Fruit fly (Drosophila melanogaster): Measurements from ENCODE around the gene COX5BL.

COX5BL gene

dm6 chr2L:6566020-6566687, 6.9 kb downstream of the COX5BL start, which contains the start of gene CG13766 (continued):
- no peak for TF ChIP-seq prd (optimal IDR thresholded peaks at IDR 0.05)
- TF ChIP-seq prd (GFP tag; IDR thresholded peaks at IDR 0.05), result no peak
- TF ChIP-seq vvl (GFP tag; IDR thresholded peaks at IDR 0.05), result no peak
- no peak for TF ChIP-seq psq (GFP tag; optimal IDR thresholded peaks at IDR 0.05)
- TF ChIP-seq NK7.1 (GFP tag; optimal IDR thresholded peaks at IDR 0.05), result no peak
- TF ChIP-seq CG10209 (GFP tag; optimal IDR thresholded peaks at IDR 0.05), result no peak
- TF ChIP-seq CG6813 (GFP tag; optimal IDR thresholded peaks at IDR 0.05), result no peak
- no peak for TF ChIP-seq CG4328 (GFP tag; optimal IDR thresholded peaks at IDR 0.05)
- no peak for TF ChIP-seq chn (GFP tag; optimal IDR thresholded peaks at IDR 0.05)
- no peak for TF ChIP-seq dmrt11E (tag; optimal IDR thresholded peaks at IDR 0.05)
- no peak for TF ChIP-seq aop (GFP tag; IDR thresholded peaks at IDR 0.05)
- no peak for TF ChIP-seq Camta (GFP tag; optimal IDR thresholded peaks at IDR 0.05)
- TF ChIP-seq Dll (GFP tag; IDR thresholded peaks at IDR 0.05; ENCODE audit: partially characterized antibody), result peak; percentile 81; the same call in 3 of the 4 replicates
- peak; percentile 75 for TF ChIP-seq sens (GFP tag)
- TF ChIP-seq CG12219 (GFP tag; optimal IDR thresholded peaks at IDR 0.05), result no peak
- TF ChIP-seq gcm (GFP tag; optimal IDR thresholded peaks at IDR 0.05), result no peak
- no peak for TF ChIP-seq Fer2 (tag; optimal IDR thresholded peaks at IDR 0.05)
- TF ChIP-seq gem (tag; optimal IDR thresholded peaks at IDR 0.05), result no peak
- no peak for TF ChIP-seq CG12769 (tag; optimal IDR thresholded peaks at IDR 0.05)
- no peak for TF ChIP-seq otp (GFP tag; IDR thresholded peaks at IDR 0.05)
- TF ChIP-seq yki (optimal IDR thresholded peaks at IDR 0.05), result no peak
- no peak for TF ChIP-seq CG14050 (GFP tag; IDR thresholded peaks at IDR 0.05)
- TF ChIP-seq mld (GFP tag; IDR thresholded peaks at IDR 0.05; ENCODE audit: partially characterized antibody), result peak; percentile 97
- TF ChIP-seq Bteb2 (GFP tag; optimal IDR thresholded peaks at IDR 0.05), result no peak
- peak; percentile 15 for TF ChIP-seq YL-1 (GFP tag; optimal IDR thresholded peaks at IDR 0.05)
- TF ChIP-seq CG12659 (GFP tag; optimal IDR thresholded peaks at IDR 0.05), result peak; percentile 48
- no peak for TF ChIP-seq Dek (tag; optimal IDR thresholded peaks at IDR 0.05)
- TF ChIP-seq pum (GFP tag; optimal IDR thresholded peaks at IDR 0.05), result no peak
- TF ChIP-seq jigr1 (GFP tag; IDR thresholded peaks at IDR 0.05), result no peak
- TF ChIP-seq CG12744 (GFP tag; optimal IDR thresholded peaks at IDR 0.05), result no peak
- TF ChIP-seq gfzf (GFP tag; optimal IDR thresholded peaks at IDR 0.05), result peak; percentile 83
- TF ChIP-seq Trl (optimal IDR thresholded peaks at IDR 0.05), result no peak
- TF ChIP-seq Trl (GFP tag; optimal IDR thresholded peaks at IDR 0.05), result no peak
- no peak for TF ChIP-seq slbo (GFP tag; IDR thresholded peaks at IDR 0.05)
- TF ChIP-seq CG7963 (GFP tag; IDR thresholded peaks at IDR 0.05; ENCODE audit: partially characterized antibody), result peak; percentile 98
- TF ChIP-seq MTF-1 (GFP tag; optimal IDR thresholded peaks at IDR 0.05; ENCODE audit: borderline replicate concordance), result no peak
- TF ChIP-seq bigmax (GFP tag; optimal IDR thresholded peaks at IDR 0.05), result no peak
- no peak for TF ChIP-seq CG11695 (GFP tag; IDR thresholded peaks at IDR 0.05)
- no peak for TF ChIP-seq mam (GFP tag; optimal IDR thresholded peaks at IDR 0.05)
- no peak for TF ChIP-seq CG8388 (GFP tag; optimal IDR thresholded peaks at IDR 0.05)
- peak; percentile 74 for TF ChIP-seq MBD-R2 (GFP tag; IDR thresholded peaks at IDR 0.05)
- TF ChIP-seq pho (GFP tag; optimal IDR thresholded peaks at IDR 0.05), result no peak
- TF ChIP-seq CG8290 (GFP tag; optimal IDR thresholded peaks at IDR 0.05), result peak; percentile 26
- peak in 1 of 2 experiments; percentile 55 for TF ChIP-seq CG8290 (tag; optimal IDR thresholded peaks at IDR 0.05)
- TF ChIP-seq tup (GFP tag; optimal IDR thresholded peaks at IDR 0.05), result no peak
- TF ChIP-seq CG18764 (GFP tag; optimal IDR thresholded peaks at IDR 0.05), result no peak
- no peak for TF ChIP-seq CG4424 (GFP tag; optimal IDR thresholded peaks at IDR 0.05)
- TF ChIP-seq ato (GFP tag; IDR thresholded peaks at IDR 0.05; ENCODE audit: partially characterized antibody), result peak; percentile 94
- no peak for TF ChIP-seq CG3847 (GFP tag; IDR thresholded peaks at IDR 0.05)
- TF ChIP-seq Opbp (GFP tag; IDR thresholded peaks at IDR 0.05; ENCODE audit: partially characterized antibody), result peak; percentile 79; the same call in 2 of the 3 replicates
- TF ChIP-seq Pdp1 (GFP tag; optimal IDR thresholded peaks at IDR 0.05), result peak in 1 of 2 experiments; percentile 12
